Fruit fly (Drosophila melanogaster): Measurements from ENCODE around the gene CG14820.
A peak's percentile ranks its signal among the peaks of the same experiment; 100 is the strongest.

The CG14820 gene

DNA sequence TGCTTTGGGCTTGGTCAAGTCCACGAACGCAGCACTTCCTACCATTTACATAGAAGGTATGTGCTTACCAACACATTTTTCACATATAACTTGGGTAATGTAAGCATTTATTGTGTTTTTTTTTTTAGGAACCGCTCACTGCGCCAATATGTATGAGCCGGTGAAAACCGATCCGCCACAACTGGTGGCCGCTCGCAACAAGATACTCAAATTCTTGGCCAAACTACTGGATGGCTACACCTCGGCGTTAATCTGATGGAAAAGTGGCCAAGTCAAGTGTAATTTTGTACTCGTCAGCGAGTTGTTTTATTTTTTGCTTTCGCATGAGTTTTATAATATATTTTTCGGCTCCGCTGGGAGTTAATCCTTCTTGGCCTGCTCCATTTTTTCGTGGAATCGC lies 38.6 kb downstream of the CG14820 start:
- no peak for TF ChIP-seq brk (GFP tag; optimal IDR thresholded peaks at IDR 0.05)
- no peak for TF ChIP-seq tai (GFP tag; optimal IDR thresholded peaks at IDR 0.05)

- TF ChIP-seq jim (GFP tag; optimal IDR thresholded peaks at IDR 0.05), result no peak
- TF ChIP-seq CG32264 (GFP tag; optimal IDR thresholded peaks at IDR 0.05), result no peak
- no peak for TF ChIP-seq ey (GFP tag; optimal IDR thresholded peaks at IDR 0.05)
- TF ChIP-seq Rel (GFP tag; optimal IDR thresholded peaks at IDR 0.05), result no peak
- no peak for TF ChIP-seq Rel (tag; optimal IDR thresholded peaks at IDR 0.05)
- TF ChIP-seq sv (GFP tag; optimal IDR thresholded peaks at IDR 0.05), result no peak
Observed at dm6 chr3L:6972367-6972766, 39.6 kb downstream of the CG14820 start, which contains the start of gene CG10063. TSS of gene CG10063 (minus strand) at chr3L:6972467.

- TF ChIP-seq sv (GFP tag; optimal IDR thresholded peaks at IDR 0.05) (no peak), ey (GFP tag; optimal IDR thresholded peaks at IDR 0.05) (no peak), lola (GFP tag; optimal IDR thresholded peaks at IDR 0.05) (no peak)
Observed at dm6 chr3L:6975875-6976274, 43.1 kb downstream of the CG14820 start.

DNA sequence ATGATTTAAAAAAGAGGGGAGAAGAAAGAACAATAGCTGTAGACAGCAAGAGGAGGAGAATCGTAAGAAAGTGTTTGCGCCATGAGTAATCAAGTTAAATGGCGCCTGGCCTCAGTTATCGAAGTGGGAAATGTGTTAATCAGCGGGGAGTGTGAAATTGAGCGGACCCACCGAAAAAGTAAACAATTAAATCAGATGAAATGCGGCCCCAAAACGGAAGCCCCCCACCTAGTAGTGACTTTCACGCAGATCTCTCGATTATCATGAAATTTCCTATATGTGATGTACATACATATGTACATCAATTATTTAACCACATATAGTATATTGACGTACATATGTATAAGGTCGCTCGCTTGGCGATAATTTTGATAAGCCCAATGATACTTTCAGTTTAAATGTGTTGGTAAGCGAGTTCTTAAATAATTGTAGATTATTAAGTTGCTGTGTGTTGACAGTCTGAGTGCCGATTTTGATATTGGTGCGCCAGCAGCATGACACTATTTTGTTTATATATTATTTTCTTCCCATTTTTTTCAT lies 43.9 kb downstream of the CG14820 start:
- TF ChIP-seq Rel (GFP tag; optimal IDR thresholded peaks at IDR 0.05), result no peak
- TF ChIP-seq Rel (tag; optimal IDR thresholded peaks at IDR 0.05), result peak; percentile 45
- TF ChIP-seq dl (GFP tag; optimal IDR thresholded peaks at IDR 0.05; ENCODE audit: insufficient read depth in 1 of 2, partially characterized antibody in 2 of 2), result no peak
- no peak for TF ChIP-seq CG32264 (GFP tag; optimal IDR thresholded peaks at IDR 0.05)

dm6 chr3L:6977391-6977790 lies 44.7 kb downstream of the CG14820 start:
- TF ChIP-seq Sp1 (GFP tag; optimal IDR thresholded peaks at IDR 0.05) (peak; percentile 80), HLH106 (tag; optimal IDR thresholded peaks at IDR 0.05) (peak; percentile 75), Abd-B (GFP tag; optimal IDR thresholded peaks at IDR 0.05) (no peak), Mio (GFP tag; optimal IDR thresholded peaks at IDR 0.05) (no peak), woc (GFP tag; optimal IDR thresholded peaks at IDR 0.05) (no peak), ey (GFP tag; optimal IDR thresholded peaks at IDR 0.05) (peak; percentile 25), N (GFP tag; optimal IDR thresholded peaks at IDR 0.05) (no peak), sage (GFP tag; optimal IDR thresholded peaks at IDR 0.05) (peak; percentile 48), Hr78 (GFP tag; optimal IDR thresholded peaks at IDR 0.05) (no peak), Jra (GFP tag; optimal IDR thresholded peaks at IDR 0.05) (no peak), dmrt93B (GFP tag; optimal IDR thresholded peaks at IDR 0.05) (peak; percentile 22), CG32264 (GFP tag; optimal IDR thresholded peaks at IDR 0.05) (no peak), fru (GFP tag; optimal IDR thresholded peaks at IDR 0.05) (peak; percentile 54), brk (GFP tag; optimal IDR thresholded peaks at IDR 0.05) (peak; percentile 61), lola (GFP tag; optimal IDR thresholded peaks at IDR 0.05) (no peak), Hr83 (GFP tag; optimal IDR thresholded peaks at IDR 0.05; ENCODE audit: poor library complexity, severe bottlenecking) (peak; percentile 12), Myc (optimal IDR thresholded peaks at IDR 0.05) (no peak), jim (GFP tag; optimal IDR thresholded peaks at IDR 0.05) (no peak), h (GFP tag; optimal IDR thresholded peaks at IDR 0.05) (peak; percentile 68), Dif (GFP tag; optimal IDR thresholded peaks at IDR 0.05; ENCODE audit: partially characterized antibody) (no peak), CG9705 (GFP tag; optimal IDR thresholded peaks at IDR 0.05) (peak; percentile 5), pan (optimal IDR thresholded peaks at IDR 0.05) (no peak), br (GFP tag; optimal IDR thresholded peaks at IDR 0.05) (peak; percentile 38), usp (GFP tag; optimal IDR thresholded peaks at IDR 0.05) (no peak), psq (GFP tag; optimal IDR thresholded peaks at IDR 0.05) (peak; percentile 63), Rel (GFP tag; optimal IDR thresholded peaks at IDR 0.05) (no peak), Rel (tag; optimal IDR thresholded peaks at IDR 0.05) (peak; percentile 19), CrebA (GFP tag; optimal IDR thresholded peaks at IDR 0.05; ENCODE audit: borderline replicate concordance) (no peak), dl (GFP tag; optimal IDR thresholded peaks at IDR 0.05; ENCODE audit: insufficient read depth in 1 of 2, partially characterized antibody in 2 of 2) (no peak), Vsx2 (GFP tag; optimal IDR thresholded peaks at IDR 0.05; ENCODE audit: partially characterized antibody) (no peak), sv (GFP tag; optimal IDR thresholded peaks at IDR 0.05) (no peak), OdsH (GFP tag; optimal IDR thresholded peaks at IDR 0.05) (peak; percentile 77), GATAd (GFP tag; optimal IDR thresholded peaks at IDR 0.05) (no peak), rgr (GFP tag; optimal IDR thresholded peaks at IDR 0.05) (peak; percentile 69), dsf (GFP tag; optimal IDR thresholded peaks at IDR 0.05; ENCODE audit: borderline replicate concordance) (no peak), tai (GFP tag; optimal IDR thresholded peaks at IDR 0.05) (no peak), Dfd (GFP tag; optimal IDR thresholded peaks at IDR 0.05) (no peak), Hnf4 (GFP tag; optimal IDR thresholded peaks at IDR 0.05) (peak; percentile 68), foxo (GFP tag; optimal IDR thresholded peaks at IDR 0.05) (peak in 1 of 2 experiments; percentile 75)

Measured in whole organism, wandering third instar larva.